Worm (Caenorhabditis elegans) whole organism, L4 larva: ENCODE results near the gene capa-1.

ENCODE experiments used
- F10B5.3 ChIP-seq: sonication (generic microtip); optimal IDR thresholded peaks from 2 replicates; lab custom pipeline; 2016; ENCODE audit warnings: mild to moderate bottlenecking, missing genetic modification characterization, missing compliant biosample characterization
- F26F4.8 ChIP-seq: fragments of 200-800 bp; sonication (Bioruptor generic); conservative IDR thresholded peaks from 2 replicates; pipeline ENCODE4 v1.3.6; 2022; ENCODE audit warnings: missing genetic modification characterization, missing compliant biosample characterization
- F37D6.2 ChIP-seq: sonication (generic microtip); optimal IDR thresholded peaks from 2 replicates; lab custom pipeline; 2016; ENCODE audit warnings: mild to moderate bottlenecking, missing genetic modification characterization, missing compliant biosample characterization
- F44E2.7 ChIP-seq: fragments of 200-800 bp; sonication (Bioruptor generic); IDR thresholded peaks from 2 replicates; pipeline ENCODE4 v2.1.2; 2022; ENCODE audit warnings: missing genetic modification characterization, missing compliant biosample characterization
- R02D3.7 ChIP-seq: fragments of 150-350 bp; sonication (generic microtip); optimal IDR thresholded peaks from 3 replicates; lab custom pipeline; 2014; ENCODE audit warnings: missing biosample characterization, missing genetic modification characterization
- T20F7.1 ChIP-seq: fragments of 200-800 bp; sonication (Bioruptor generic); optimal IDR thresholded peaks from 2 replicates; lab custom pipeline; 2018; ENCODE audit warnings: mild to moderate bottlenecking, missing genetic modification characterization, missing compliant biosample characterization
- Y48G9A.11 ChIP-seq: fragments of 200-800 bp; sonication (Bioruptor generic); IDR thresholded peaks from 2 replicates; pipeline ENCODE4 v1.3.6; 2022; ENCODE audit warnings: missing genetic modification reagents, missing genetic modification characterization, missing compliant biosample characterization
- Y5F2A.4 ChIP-seq: fragments of 200-800 bp; sonication (Bioruptor generic); optimal IDR thresholded peaks from 2 replicates; lab custom pipeline; 2018; ENCODE audit warnings: mild to moderate bottlenecking, missing genetic modification characterization, missing compliant biosample characterization
- ZK546.5 ChIP-seq, 2 experiments: sonication (generic microtip); optimal IDR thresholded peaks; 2 replicates each; lab custom pipeline; 2017; ENCODE audit warnings: missing biosample characterization in 2 of 2, missing genetic modification characterization in 2 of 2
- ceh-44 ChIP-seq: fragments of 200-800 bp; sonication (Bioruptor generic); IDR thresholded peaks from 2 replicates; pipeline ENCODE4 v1.3.6; 2022; ENCODE audit warnings: missing genetic modification reagents, missing genetic modification characterization, missing compliant biosample characterization
- ceh-62 ChIP-seq: sonication (generic microtip); optimal IDR thresholded peaks from 2 replicates; lab custom pipeline; 2017; ENCODE audit warnings: missing biosample characterization, missing genetic modification characterization
- ces-1 ChIP-seq: fragments of 150-350 bp; sonication (generic microtip); optimal IDR thresholded peaks from 4 replicates; lab custom pipeline; 2014; ENCODE audit warnings: missing biosample characterization, missing genetic modification reagents, missing genetic modification characterization
- dmd-9 ChIP-seq: fragments of 200-800 bp; sonication (Bioruptor generic); IDR thresholded peaks from 2 replicates; pipeline ENCODE4 v1.3.6; 2022; ENCODE audit warnings: missing genetic modification reagents, missing genetic modification characterization, missing compliant biosample characterization
- duxl-1 ChIP-seq: sonication (generic microtip); optimal IDR thresholded peaks from 2 replicates; lab custom pipeline; 2016; ENCODE audit warnings: mild to moderate bottlenecking, missing genetic modification characterization, moderate library complexity, missing compliant biosample characterization; ENCODE audit not compliant: poor library complexity
- lin-38 ChIP-seq: fragments of 200-800 bp; sonication (Bioruptor generic); IDR thresholded peaks from 2 replicates; pipeline ENCODE4 v1.3.6; 2022; ENCODE audit warnings: missing genetic modification reagents, missing genetic modification characterization, missing compliant biosample characterization
- lin-39 ChIP-seq: fragments of 150-350 bp; optimal IDR thresholded peaks from 2 replicates; lab custom pipeline; 2014; ENCODE audit warnings: missing biosample characterization, missing genetic modification reagents, missing genetic modification characterization
- lsy-2 ChIP-seq, 2 experiments: fragments of 150-350 bp in 1 of 2; sonication (generic microtip) in 1 of 2; optimal IDR thresholded peaks; 2 replicates each; lab custom pipeline; 2014 to 2017; ENCODE audit warnings: missing biosample characterization in 2 of 2, missing genetic modification characterization in 2 of 2
- madf-5 ChIP-seq, 2 experiments: fragments of 200-800 bp; sonication (Bioruptor generic); IDR thresholded peaks; 2 replicates each; pipeline ENCODE4 v1.3.6; 2022; ENCODE audit warnings: missing compliant biosample characterization in 2 of 2, missing genetic modification characterization in 2 of 2
- mdt-29 ChIP-seq: fragments of 200-800 bp; sonication (Bioruptor generic); IDR thresholded peaks from 2 replicates; pipeline ENCODE4 v1.3.6; 2022; ENCODE audit warnings: missing genetic modification reagents, missing genetic modification characterization, missing compliant biosample characterization
- mxl-3 ChIP-seq: fragments of 200-800 bp; sonication (Bioruptor generic); optimal IDR thresholded peaks from 2 replicates; lab custom pipeline; 2018; ENCODE audit warnings: mild to moderate bottlenecking, missing genetic modification characterization, missing compliant biosample characterization
- nhr-11 ChIP-seq: fragments of 150-350 bp; optimal IDR thresholded peaks from 2 replicates; lab custom pipeline; 2014; ENCODE audit warnings: missing biosample characterization, missing genetic modification characterization
- nhr-111 ChIP-seq: fragments of 200-800 bp; sonication (Bioruptor generic); optimal IDR thresholded peaks from 2 replicates; lab custom pipeline; 2018; ENCODE audit warnings: mild to moderate bottlenecking, missing genetic modification characterization, missing compliant biosample characterization
- nhr-28 ChIP-seq: fragments of 150-350 bp; optimal IDR thresholded peaks from 2 replicates; lab custom pipeline; 2014; ENCODE audit warnings: missing biosample characterization, missing genetic modification characterization
- nhr-42 ChIP-seq: fragments of 200-800 bp; sonication (Bioruptor generic); IDR thresholded peaks from 2 replicates; pipeline ENCODE4 v1.3.6; 2022; ENCODE audit warnings: missing genetic modification characterization, missing compliant biosample characterization
- nhr-48 ChIP-seq: sonication (generic microtip); optimal IDR thresholded peaks from 2 replicates; lab custom pipeline; 2016; ENCODE audit warnings: mild to moderate bottlenecking, missing genetic modification characterization, missing compliant biosample characterization
- nhr-76 ChIP-seq: fragments of 150-350 bp; optimal IDR thresholded peaks from 2 replicates; lab custom pipeline; 2014; ENCODE audit warnings: missing biosample characterization, missing genetic modification characterization
- nhr-77 ChIP-seq: fragments of 150-350 bp; optimal IDR thresholded peaks from 2 replicates; lab custom pipeline; 2014; ENCODE audit warnings: missing biosample characterization, missing genetic modification characterization
- saeg-2 ChIP-seq: fragments of 200-800 bp; sonication (Bioruptor generic); IDR thresholded peaks from 2 replicates; pipeline ENCODE4 v1.3.6; 2022; ENCODE audit warnings: missing genetic modification reagents, missing genetic modification characterization, missing compliant biosample characterization
- set-16 ChIP-seq: fragments of 200-800 bp; sonication (Bioruptor generic); IDR thresholded peaks from 2 replicates; pipeline ENCODE4 v1.3.6; 2022; ENCODE audit warnings: missing genetic modification reagents, missing genetic modification characterization, missing compliant biosample characterization
- snpc-4 ChIP-seq: fragments of 150-350 bp; optimal IDR thresholded peaks from 2 replicates; lab custom pipeline; 2014; ENCODE audit warnings: missing biosample characterization, missing genetic modification characterization
- spr-1 ChIP-seq: sonication (generic microtip); optimal IDR thresholded peaks from 2 replicates; lab custom pipeline; 2016; ENCODE audit warnings: mild to moderate bottlenecking, missing genetic modification characterization, missing compliant biosample characterization
- tra-1 ChIP-seq: fragments of 200-800 bp; sonication (Bioruptor generic); IDR thresholded peaks from 2 replicates; pipeline ENCODE4 v1.3.6; 2022; ENCODE audit warnings: missing genetic modification reagents, missing genetic modification characterization, missing compliant biosample characterization
- unc-39 ChIP-seq: sonication (generic microtip); optimal IDR thresholded peaks from 2 replicates; lab custom pipeline; 2017; ENCODE audit warnings: missing biosample characterization, missing genetic modification characterization
- unc-62 ChIP-seq, 3 experiments: fragments of 150-350 bp in 1 of 3; sonication (generic microtip); optimal IDR thresholded peaks in 2 of 3; peaks in 1 of 3; 1 replicate in 1 of 3; 2 replicates in 2 of 3; lab custom pipeline; 2014 to 2017; ENCODE audit warnings: missing biosample characterization in 3 of 3, missing genetic modification characterization in 3 of 3, missing genetic modification reagents in 3 of 3, missing genotype in 1 of 3
- vab-7 ChIP-seq: fragments of 200-800 bp; sonication (Bioruptor generic); IDR thresholded peaks from 2 replicates; pipeline ENCODE4 v1.3.6; 2022; ENCODE audit warnings: missing genetic modification reagents, missing genetic modification characterization, missing compliant biosample characterization
- zag-1 ChIP-seq: fragments of 150-350 bp; optimal IDR thresholded peaks from 2 replicates; lab custom pipeline; 2014; ENCODE audit warnings: missing biosample characterization, missing genetic modification characterization

capa-1 gene

ce11 chrX:5919097-5919496, at the start of gene capa-1:
TSS of gene capa-1 (plus strand) at chrX:5919397.
- TF ChIP-seq nhr-111 = no peak
- no peak for TF ChIP-seq unc-39 (tag; lab: Kevin White, UChicago)
- no peak for TF ChIP-seq R02D3.7 (tag; lab: Kevin White, UChicago)
- no peak for TF ChIP-seq ceh-44
- TF ChIP-seq, all 104 proteins: peak for 0

DNA sequence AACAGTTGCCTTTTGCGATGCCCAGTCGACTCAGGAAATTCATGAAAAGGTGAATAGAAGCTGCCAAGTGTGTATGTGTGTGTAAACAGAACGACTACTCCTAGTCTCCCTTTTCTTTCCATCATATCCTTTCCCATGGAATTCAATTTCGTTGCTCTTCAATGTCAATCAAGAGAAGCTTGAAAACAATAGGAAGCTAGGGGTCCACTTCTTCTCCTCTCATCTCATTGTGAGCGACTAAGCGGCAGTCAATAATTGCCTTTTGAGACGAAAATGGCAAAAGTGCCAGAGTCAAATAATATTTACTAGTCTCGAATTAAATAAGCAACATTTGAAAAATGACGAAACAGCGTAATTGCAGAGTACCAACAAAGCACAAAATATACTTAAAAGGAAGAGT, 49.6 kb upstream of the capa-1 start:
- TF ChIP-seq lsy-2 (tag; optimal IDR thresholded peaks at IDR 0.05; lab: Kevin White, UChicago) (no peak), nhr-48 (tag; lab: Kevin White, UChicago) (no peak), dmd-9 (GFP tag; lab: Robert Waterston, UW) (no peak), zag-1 (no peak), F26F4.8 (GFP tag; lab: Robert Waterston, UW) (no peak), F37D6.2 (tag; lab: Kevin White, UChicago) (no peak), spr-1 (tag; lab: Kevin White, UChicago) (no peak), duxl-1 (tag; lab: Kevin White, UChicago) (no peak), lin-38 (no peak), tra-1 (no peak), mdt-29 (no peak), F44E2.7 (GFP tag; lab: Robert Waterston, UW) (no peak), saeg-2 (GFP tag; lab: Robert Waterston, UW) (no peak), nhr-28 (no peak), Y5F2A.4 (GFP tag; lab: Kevin White, UChicago) (no peak), R02D3.7 (tag; lab: Kevin White, UChicago) (no peak), ZK546.5 (tag; optimal IDR thresholded peaks at IDR 0.05; lab: Kevin White, UChicago) (no peak), unc-62 (GFP tag; optimal IDR thresholded peaks at IDR 0.05 in 1 of 2; lab: Kevin White, UChicago) (no peak), unc-62 (tag; optimal IDR thresholded peaks at IDR 0.05; lab: Kevin White, UChicago) (no peak), nhr-42 (GFP tag; lab: Robert Waterston, UW) (no peak), T20F7.1 (no peak)

DNA sequence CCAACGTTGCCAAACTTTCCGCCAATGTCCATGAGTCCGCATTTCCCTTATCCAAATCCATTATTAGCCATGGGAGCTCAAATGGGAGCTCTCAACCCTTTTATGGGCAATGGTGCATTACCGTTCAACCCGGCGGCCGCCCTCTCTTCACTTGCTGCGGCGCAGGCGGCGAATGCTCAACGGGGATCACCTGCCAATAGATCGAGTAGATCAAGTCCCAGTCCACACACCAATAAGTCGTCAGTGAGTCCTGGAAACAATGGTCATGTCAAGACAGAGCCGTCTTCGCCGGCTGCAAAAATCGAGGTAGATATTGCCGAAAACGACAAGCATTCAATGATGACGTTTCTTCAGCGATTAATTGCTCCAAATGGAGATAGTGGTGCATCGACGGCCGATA, 47.0 kb upstream of the capa-1 start:
- TF ChIP-seq set-16 (peak; percentile 26; the same call in 1 of the 2 replicates), dmd-9 (GFP tag; lab: Robert Waterston, UW) (no peak), Y48G9A.11 (GFP tag; lab: Robert Waterston, UW) (no peak), madf-5 (GFP tag; IDR thresholded peaks at IDR 0.05; lab: Robert Waterston, UW) (no peak), vab-7 (GFP tag; lab: Robert Waterston, UW) (no peak), duxl-1 (tag; lab: Kevin White, UChicago) (no peak), lin-39 (no peak), snpc-4 (tag; lab: Kevin White, UChicago) (no peak)
- TF ChIP-seq, all 104 proteins: peak for 1

DNA sequence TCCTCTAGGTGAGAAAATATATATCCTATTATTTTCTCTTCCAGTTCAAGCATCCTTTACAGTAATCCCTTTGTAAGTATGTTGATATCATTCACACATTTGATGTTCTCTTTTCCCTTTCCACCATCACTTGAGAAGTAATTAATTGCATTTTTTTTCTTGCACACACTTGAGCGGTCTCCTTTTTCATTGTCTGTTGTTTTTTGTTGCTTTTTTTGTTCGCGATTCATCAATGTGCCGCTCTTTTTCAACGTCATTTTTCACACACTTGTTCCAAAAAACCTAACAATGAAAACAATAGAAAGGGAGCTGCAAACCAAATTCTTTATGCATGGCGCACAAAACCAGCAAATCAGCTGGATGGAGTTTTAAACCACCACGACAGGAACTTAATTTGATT, 43.6 kb upstream of the capa-1 start, which contains the start of gene F49E10.4:
Gene F49E10.4, plus strand, starts transcription at position 301 of the 400 bp plus-strand sequence.
- no peak for TF ChIP-seq mxl-3
- no peak for TF ChIP-seq ceh-62 (tag; lab: Kevin White, UChicago)
- TF ChIP-seq nhr-76 (tag; lab: Kevin White, UChicago) = no peak

- TF ChIP-seq F10B5.3 (no peak), ces-1 (GFP tag; lab: Kevin White, UChicago) (peak; percentile 74), nhr-76 (tag; lab: Kevin White, UChicago) (no peak), nhr-11 (tag; lab: Kevin White, UChicago) (no peak), nhr-77 (no peak)
These were observed 42.2 kb upstream of the capa-1 start for ce11 chrX:5877039-5877438.
